Worm (Caenorhabditis elegans): ENCODE data around the gene C14H10.3.

The C14H10.3 gene

ce11 chrX:10184708-10185107 is 43.2 kb downstream of the C14H10.3 start:
- no peak for TF ChIP-seq peb-1 (tag; optimal IDR thresholded peaks at IDR 0.05)

- TF ChIP-seq mab-5 (tag; optimal IDR thresholded peaks at IDR 0.05) (no peak), unc-39 (tag; optimal IDR thresholded peaks at IDR 0.05) (no peak), dmd-4 (tag; optimal IDR thresholded peaks at IDR 0.05) (no peak), nhr-6 (tag; optimal IDR thresholded peaks at IDR 0.05) (no peak), ztf-11 (tag; optimal IDR thresholded peaks at IDR 0.05) (no peak), C34F6.9 (tag; optimal IDR thresholded peaks at IDR 0.05) (no peak), nhr-21 (tag; optimal IDR thresholded peaks at IDR 0.05) (no peak), fos-1 (tag; optimal IDR thresholded peaks at IDR 0.05) (no peak), ztf-4 (tag; optimal IDR thresholded peaks at IDR 0.05) (no peak), nhr-12 (tag; optimal IDR thresholded peaks at IDR 0.05) (no peak), lin-39 (tag; optimal IDR thresholded peaks at IDR 0.05) (no peak)
These were observed 44.2 kb downstream of the C14H10.3 start, which contains the start of gene arrd-28 for ce11 chrX:10183695-10184094. Gene arrd-28, plus strand, starts transcription at chrX:10183995.

ce11 chrX:10182613-10183012 is 45.3 kb downstream of the C14H10.3 start:
- TF ChIP-seq nhr-25 (tag; optimal IDR thresholded peaks at IDR 0.05) (no peak), nhr-11 (tag; optimal IDR thresholded peaks at IDR 0.05) (no peak), nhr-21 (tag; optimal IDR thresholded peaks at IDR 0.05) (no peak), C34F6.9 (tag; optimal IDR thresholded peaks at IDR 0.05) (no peak), R02D3.7 (tag; optimal IDR thresholded peaks at IDR 0.05) (no peak)

- TF ChIP-seq F13H6.1 (tag; optimal IDR thresholded peaks at IDR 0.05) (peak; percentile 48), alr-1 (tag; optimal IDR thresholded peaks at IDR 0.05) (no peak), ZK546.5 (tag; optimal IDR thresholded peaks at IDR 0.05) (no peak), nhr-129 (tag; optimal IDR thresholded peaks at IDR 0.05) (peak; percentile 61), sma-9 (GFP tag; optimal IDR thresholded peaks at IDR 0.05) (peak; percentile 53), sma-9 (tag; optimal IDR thresholded peaks at IDR 0.05) (no peak)
These were observed 51.6 kb downstream of the C14H10.3 start, which contains the start of gene ncs-4 for ce11 chrX:10176295-10176694. Gene ncs-4, plus strand, starts transcription at chrX:10176521.

ce11 chrX:10174683-10175082 is 53.3 kb downstream of the C14H10.3 start, which contains the start of gene C07A4.3:
Gene C07A4.3, plus strand, starts transcription at chrX:10174983.
- TF ChIP-seq nhr-237 (tag; optimal IDR thresholded peaks at IDR 0.05) (no peak), unc-39 (tag; optimal IDR thresholded peaks at IDR 0.05) (no peak), elt-3 (tag; optimal IDR thresholded peaks at IDR 0.05) (no peak), alr-1 (tag; optimal IDR thresholded peaks at IDR 0.05) (no peak), mbf-1 (tag; optimal IDR thresholded peaks at IDR 0.05) (no peak), skn-1 (tag; optimal IDR thresholded peaks at IDR 0.05) (no peak), nhr-12 (tag; optimal IDR thresholded peaks at IDR 0.05) (no peak)

ce11 chrX:10172004-10172584 is 55.8 kb downstream of the C14H10.3 start, which contains the start of gene C07A4.2:
Gene C07A4.2, plus strand, starts transcription at chrX:10172198.
- TF ChIP-seq sem-4 (tag; optimal IDR thresholded peaks at IDR 0.05) (no peak), blmp-1 (tag; optimal IDR thresholded peaks at IDR 0.05; ENCODE audit: insufficient read depth) (no peak), snpc-4 (tag; optimal IDR thresholded peaks at IDR 0.05) (no peak), C34F6.9 (tag; optimal IDR thresholded peaks at IDR 0.05) (no peak), unc-55 (GFP tag; optimal IDR thresholded peaks at IDR 0.05) (no peak), dmd-4 (tag; optimal IDR thresholded peaks at IDR 0.05) (no peak), ZK546.5 (tag; optimal IDR thresholded peaks at IDR 0.05) (no peak), mdl-1 (tag; optimal IDR thresholded peaks at IDR 0.05) (no peak), nhr-77 (tag; optimal IDR thresholded peaks at IDR 0.05) (no peak), nhr-237 (tag; optimal IDR thresholded peaks at IDR 0.05) (no peak), nhr-25 (tag; optimal IDR thresholded peaks at IDR 0.05) (no peak), F13H6.1 (tag; optimal IDR thresholded peaks at IDR 0.05) (no peak)
